Worm (Caenorhabditis elegans) whole organism, L4 larva: Measurements from ENCODE around the gene lurp-4.

Source experiments
- D1046.2 ChIP-seq: fragments of 200-800 bp; sonication (Bioruptor generic); IDR thresholded peaks from 2 replicates; pipeline ENCODE4 v1.3.6; 2022; ENCODE audit warnings: missing genetic modification characterization, missing compliant biosample characterization
- F10B5.3 ChIP-seq: sonication (generic microtip); optimal IDR thresholded peaks from 2 replicates; lab custom pipeline; 2016; ENCODE audit warnings: mild to moderate bottlenecking, missing genetic modification characterization, missing compliant biosample characterization
- F44E2.7 ChIP-seq: fragments of 200-800 bp; sonication (Bioruptor generic); IDR thresholded peaks from 2 replicates; pipeline ENCODE4 v2.1.2; 2022; ENCODE audit warnings: missing genetic modification characterization, missing compliant biosample characterization
- Y105C5A.15 ChIP-seq: fragments of 200-800 bp; sonication (Bioruptor generic); IDR thresholded peaks from 2 replicates; pipeline ENCODE4 v1.3.6; 2022; ENCODE audit warnings: missing genetic modification characterization, missing compliant biosample characterization
- Y48G9A.11 ChIP-seq: fragments of 200-800 bp; sonication (Bioruptor generic); IDR thresholded peaks from 2 replicates; pipeline ENCODE4 v1.3.6; 2022; ENCODE audit warnings: missing genetic modification reagents, missing genetic modification characterization, missing compliant biosample characterization
- Y5F2A.4 ChIP-seq: fragments of 200-800 bp; sonication (Bioruptor generic); optimal IDR thresholded peaks from 2 replicates; lab custom pipeline; 2018; ENCODE audit warnings: mild to moderate bottlenecking, missing genetic modification characterization, missing compliant biosample characterization
- Y75B8A.6 ChIP-seq: fragments of 200-800 bp; sonication (Bioruptor generic); IDR thresholded peaks from 2 replicates; pipeline ENCODE4 v1.3.6; 2022; ENCODE audit warnings: missing genetic modification reagents, missing genetic modification characterization, missing compliant biosample characterization
- ZK546.5 ChIP-seq, 2 experiments: sonication (generic microtip); optimal IDR thresholded peaks; 2 replicates each; lab custom pipeline; 2017; ENCODE audit warnings: missing biosample characterization in 2 of 2, missing genetic modification characterization in 2 of 2
- aha-1 ChIP-seq: fragments of 150-350 bp; peaks from one replicate; lab custom pipeline; 2014; ENCODE audit warnings: missing biosample characterization, missing genetic modification characterization
- aly-2 ChIP-seq: sonication (generic microtip); optimal IDR thresholded peaks from 2 replicates; lab custom pipeline; 2018; ENCODE audit warnings: missing biosample characterization, missing genetic modification characterization
- ama-1 ChIP-seq: fragments of 150-350 bp; optimal IDR thresholded peaks from 2 replicates; lab custom pipeline; 2014; ENCODE audit warnings: inconsistent platforms, mixed read lengths
- arid-1 ChIP-seq: fragments of 200-800 bp; sonication (Bioruptor generic); conservative IDR thresholded peaks from 2 replicates; pipeline ENCODE4 v1.3.6; 2022; ENCODE audit warnings: missing genetic modification reagents, missing genetic modification characterization, missing compliant biosample characterization
- ceh-20 ChIP-seq: fragments of 200-800 bp; sonication (Bioruptor generic); IDR thresholded peaks from 2 replicates; pipeline ENCODE4 v1.3.6; 2022; ENCODE audit warnings: missing genetic modification reagents, missing genetic modification characterization, missing compliant biosample characterization
- ceh-28 ChIP-seq: fragments of 150-350 bp; optimal IDR thresholded peaks from 2 replicates; lab custom pipeline; 2014; ENCODE audit warnings: missing biosample characterization, missing genetic modification reagents, missing genetic modification characterization
- ceh-32 ChIP-seq: sonication (generic microtip); optimal IDR thresholded peaks from 2 replicates; lab custom pipeline; 2016; ENCODE audit warnings: mild to moderate bottlenecking, missing genetic modification characterization, missing compliant biosample characterization; ENCODE audit not compliant: poor library complexity
- ceh-62 ChIP-seq: sonication (generic microtip); optimal IDR thresholded peaks from 2 replicates; lab custom pipeline; 2017; ENCODE audit warnings: missing biosample characterization, missing genetic modification characterization
- ceh-82 ChIP-seq: sonication (generic microtip); optimal IDR thresholded peaks from 2 replicates; lab custom pipeline; 2017; ENCODE audit warnings: missing biosample characterization, missing genetic modification characterization
- cey-2 ChIP-seq: sonication (generic microtip); optimal IDR thresholded peaks from 3 replicates; lab custom pipeline; 2017; ENCODE audit warnings: missing genetic modification characterization, mild to moderate bottlenecking, missing compliant biosample characterization, antibody characterized with exemption, borderline replicate concordance; ENCODE audit not compliant: insufficient read depth
- daf-12 ChIP-seq: fragments of 150-350 bp; optimal IDR thresholded peaks from 2 replicates; lab custom pipeline; 2014; ENCODE audit warnings: missing biosample characterization, missing genetic modification reagents, missing genetic modification characterization
- daf-16 ChIP-seq, 3 experiments: sonication (generic microtip); optimal IDR thresholded peaks; 2 replicates each; lab custom pipeline; 2016 to 2017; ENCODE audit warnings: missing genetic modification characterization in 3 of 3, missing genetic modification reagents in 3 of 3, mild to moderate bottlenecking in 2 of 3, missing compliant biosample characterization in 2 of 3, missing biosample characterization in 1 of 3, moderate library complexity in 1 of 3
- daf-19 ChIP-seq: fragments of 200-800 bp; sonication (Bioruptor generic); conservative IDR thresholded peaks from 2 replicates; pipeline ENCODE4 v1.3.6; 2022; ENCODE audit warnings: missing genetic modification characterization, missing compliant biosample characterization
- daf-8 ChIP-seq: fragments of 200-800 bp; sonication (Bioruptor generic); IDR thresholded peaks from 2 replicates; pipeline ENCODE4 v1.3.6; 2022; ENCODE audit warnings: missing genetic modification characterization, missing compliant biosample characterization
- dpl-1 ChIP-seq: fragments of 150-350 bp; optimal IDR thresholded peaks from 2 replicates; lab custom pipeline; 2014; ENCODE audit warnings: missing biosample characterization, missing genetic modification reagents, missing genetic modification characterization
- egl-27 ChIP-seq: sonication (generic microtip); optimal IDR thresholded peaks from 3 replicates; lab custom pipeline; 2017; ENCODE audit warnings: missing biosample characterization, missing genetic modification reagents, missing genetic modification characterization
- fkh-10 ChIP-seq: fragments of 150-350 bp; optimal IDR thresholded peaks from 2 replicates; lab custom pipeline; 2014; ENCODE audit warnings: missing biosample characterization, missing genetic modification reagents, missing genetic modification characterization
- gei-8 ChIP-seq: fragments of 200-800 bp; sonication (Bioruptor generic); optimal IDR thresholded peaks from 2 replicates; lab custom pipeline; 2018; ENCODE audit warnings: mild to moderate bottlenecking, missing genetic modification characterization, missing compliant biosample characterization
- hlh-11 ChIP-seq: fragments of 200-800 bp; sonication (Bioruptor generic); optimal IDR thresholded peaks from 2 replicates; lab custom pipeline; 2018; ENCODE audit warnings: mild to moderate bottlenecking, missing genetic modification characterization, missing compliant biosample characterization
- hlh-30 ChIP-seq: sonication (generic microtip); optimal IDR thresholded peaks from 2 replicates; lab custom pipeline; 2017; ENCODE audit warnings: antibody characterized with exemption, mild to moderate bottlenecking, missing genetic modification characterization, missing compliant biosample characterization; ENCODE audit not compliant: insufficient read depth
- hmg-1.1 ChIP-seq: fragments of 200-800 bp; sonication (Bioruptor generic); IDR thresholded peaks from 2 replicates; pipeline ENCODE4 v1.3.6; 2022; ENCODE audit warnings: missing genetic modification reagents, missing genetic modification characterization, missing compliant biosample characterization
- jun-1 ChIP-seq: fragments of 150-350 bp; optimal IDR thresholded peaks from 2 replicates; lab custom pipeline; 2014; ENCODE audit warnings: missing biosample characterization, missing genetic modification reagents, missing genetic modification characterization
- lim-7 ChIP-seq: fragments of 200-800 bp; sonication (Bioruptor generic); IDR thresholded peaks from 2 replicates; pipeline ENCODE4 v1.3.6; 2022; ENCODE audit warnings: missing genetic modification characterization, missing compliant biosample characterization
- lin-15B ChIP-seq: fragments of 150-350 bp; sonication (generic microtip); optimal IDR thresholded peaks from 3 replicates; lab custom pipeline; 2014; ENCODE audit warnings: missing biosample characterization, missing genetic modification characterization
- madf-5 ChIP-seq, 2 experiments: fragments of 200-800 bp; sonication (Bioruptor generic); IDR thresholded peaks; 2 replicates each; pipeline ENCODE4 v1.3.6; 2022; ENCODE audit warnings: missing compliant biosample characterization in 2 of 2, missing genetic modification characterization in 2 of 2
- mep-1 ChIP-seq: fragments of 150-350 bp; sonication (generic microtip); optimal IDR thresholded peaks from 3 replicates; lab custom pipeline; 2014; ENCODE audit warnings: missing biosample characterization, missing genetic modification characterization
- nhr-102 ChIP-seq: sonication (generic microtip); optimal IDR thresholded peaks from 2 replicates; lab custom pipeline; 2016; ENCODE audit warnings: mild to moderate bottlenecking, missing genetic modification characterization, moderate library complexity, missing compliant biosample characterization
- nhr-11 ChIP-seq: fragments of 150-350 bp; optimal IDR thresholded peaks from 2 replicates; lab custom pipeline; 2014; ENCODE audit warnings: missing biosample characterization, missing genetic modification characterization
- nhr-28 ChIP-seq: fragments of 150-350 bp; optimal IDR thresholded peaks from 2 replicates; lab custom pipeline; 2014; ENCODE audit warnings: missing biosample characterization, missing genetic modification characterization
- nhr-42 ChIP-seq: fragments of 200-800 bp; sonication (Bioruptor generic); IDR thresholded peaks from 2 replicates; pipeline ENCODE4 v1.3.6; 2022; ENCODE audit warnings: missing genetic modification characterization, missing compliant biosample characterization
- nhr-77 ChIP-seq: fragments of 150-350 bp; optimal IDR thresholded peaks from 2 replicates; lab custom pipeline; 2014; ENCODE audit warnings: missing biosample characterization, missing genetic modification characterization
- php-3 ChIP-seq: fragments of 200-800 bp; sonication (Bioruptor generic); IDR thresholded peaks from 2 replicates; pipeline ENCODE4 v1.3.6; 2022; ENCODE audit warnings: missing genetic modification reagents, missing genetic modification characterization, missing compliant biosample characterization
- rbr-2 ChIP-seq: sonication (generic microtip); optimal IDR thresholded peaks from 2 replicates; lab custom pipeline; 2016; ENCODE audit warnings: missing genotype, missing genetic modification characterization, missing compliant biosample characterization
- sdz-12 ChIP-seq: fragments of 200-800 bp; sonication (Bioruptor generic); optimal IDR thresholded peaks from 2 replicates; lab custom pipeline; 2018; ENCODE audit warnings: mild to moderate bottlenecking, missing genetic modification characterization, missing compliant biosample characterization
- set-16 ChIP-seq: fragments of 200-800 bp; sonication (Bioruptor generic); IDR thresholded peaks from 2 replicates; pipeline ENCODE4 v1.3.6; 2022; ENCODE audit warnings: missing genetic modification reagents, missing genetic modification characterization, missing compliant biosample characterization
- snpc-1.2 ChIP-seq: fragments of 200-800 bp; sonication (Bioruptor generic); IDR thresholded peaks from 2 replicates; pipeline ENCODE4 v1.3.6; 2022; ENCODE audit warnings: missing genetic modification reagents, missing genetic modification characterization, missing compliant biosample characterization
- spr-1 ChIP-seq: sonication (generic microtip); optimal IDR thresholded peaks from 2 replicates; lab custom pipeline; 2016; ENCODE audit warnings: mild to moderate bottlenecking, missing genetic modification characterization, missing compliant biosample characterization
- tra-1 ChIP-seq: fragments of 200-800 bp; sonication (Bioruptor generic); IDR thresholded peaks from 2 replicates; pipeline ENCODE4 v1.3.6; 2022; ENCODE audit warnings: missing genetic modification reagents, missing genetic modification characterization, missing compliant biosample characterization
- vab-7 ChIP-seq: fragments of 200-800 bp; sonication (Bioruptor generic); IDR thresholded peaks from 2 replicates; pipeline ENCODE4 v1.3.6; 2022; ENCODE audit warnings: missing genetic modification reagents, missing genetic modification characterization, missing compliant biosample characterization
- zag-1 ChIP-seq: fragments of 150-350 bp; optimal IDR thresholded peaks from 2 replicates; lab custom pipeline; 2014; ENCODE audit warnings: missing biosample characterization, missing genetic modification characterization
- zfp-3 ChIP-seq: fragments of 200-800 bp; sonication (Bioruptor generic); conservative IDR thresholded peaks from 2 replicates; pipeline ENCODE4 v1.3.6; 2022; ENCODE audit warnings: missing genetic modification reagents, missing genetic modification characterization, missing compliant biosample characterization
- zip-11 ChIP-seq: fragments of 200-800 bp; sonication (Bioruptor generic); IDR thresholded peaks from 2 replicates; pipeline ENCODE4 v1.3.6; 2022; ENCODE audit warnings: missing genetic modification characterization, missing compliant biosample characterization
- ztf-11 ChIP-seq: fragments of 150-350 bp; optimal IDR thresholded peaks from 2 replicates; lab custom pipeline; 2014; ENCODE audit warnings: missing biosample characterization, missing genetic modification characterization
- ztf-7 ChIP-seq: fragments of 150-350 bp; optimal IDR thresholded peaks from 2 replicates; lab custom pipeline; 2014; ENCODE audit warnings: missing biosample characterization, missing genetic modification characterization

Gene lurp-4

DNA sequence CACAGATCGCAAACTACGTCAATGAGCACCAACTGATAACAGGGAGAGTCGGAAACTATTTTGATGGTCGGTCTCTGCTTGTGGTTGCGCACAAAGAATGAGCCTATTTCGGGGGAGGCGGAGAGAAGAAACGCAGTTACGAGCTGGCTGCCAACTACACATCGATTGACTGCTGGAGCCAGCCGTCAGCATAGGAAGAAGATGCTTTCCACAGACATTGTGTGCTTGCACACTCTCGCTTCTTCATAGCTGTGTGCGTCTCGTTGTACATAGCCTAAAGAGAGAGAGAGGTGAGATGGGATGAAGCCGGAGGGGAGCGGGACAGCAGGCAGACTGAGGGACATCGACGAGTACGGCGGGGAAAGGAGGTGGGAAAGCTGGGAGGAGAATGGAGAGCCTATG is 38.0 kb downstream of the lurp-4 start (continued):
- TF ChIP-seq nhr-77 (tag; lab: Kevin White, UChicago) (peak; percentile 50), set-16 (GFP tag; lab: Robert Waterston, UW) (no peak; the same call in 1 of the 2 replicates), ztf-11 (tag; lab: Kevin White, UChicago) (no peak), daf-8 (GFP tag; lab: Robert Waterston, UW) (no peak), Y5F2A.4 (GFP tag; lab: Kevin White, UChicago) (no peak), F10B5.3 (tag; lab: Kevin White, UChicago) (no peak), aly-2 (tag; lab: Kevin White, UChicago) (no peak), ceh-20 (no peak), daf-19 (GFP tag; lab: Robert Waterston, UW) (no peak), nhr-28 (tag; lab: Kevin White, UChicago) (peak; percentile 51), madf-5 (GFP tag; IDR thresholded peaks at IDR 0.05; lab: Robert Waterston, UW) (0 out of 4 replicates have a peak, but pooled peaks of 1 of the 2 experiments have one; percentile 23), cey-2 (tag; lab: Kevin White, UChicago) (no peak), spr-1 (tag; lab: Kevin White, UChicago) (no peak), gei-8 (GFP tag; lab: Kevin White, UChicago) (peak; percentile 62), zfp-3 (GFP tag; lab: Robert Waterston, UW) (no peak), rbr-2 (tag; lab: Kevin White, UChicago) (peak; percentile 77), daf-16 (GFP tag; optimal IDR thresholded peaks at IDR 0.05; lab: Kevin White, UChicago) (peak in 1 of 2 experiments; percentile 37), daf-16 (tag; optimal IDR thresholded peaks at IDR 0.05; lab: Kevin White, UChicago) (peak; percentile 55), ceh-28 (peak; percentile 40), nhr-42 (GFP tag; lab: Robert Waterston, UW) (no peak), snpc-1.2 (0 out of 2 replicates have a peak, but pooled peaks have one; percentile 9), ceh-32 (no peak), arid-1 (GFP tag; lab: Robert Waterston, UW) (peak; percentile 58; the same call in 1 of the 2 replicates), lin-15B (no peak), F44E2.7 (GFP tag; lab: Robert Waterston, UW) (no peak), mep-1 (tag; lab: Kevin White, UChicago) (peak; percentile 72), jun-1 (tag; lab: Kevin White, UChicago) (no peak), lim-7 (GFP tag; lab: Robert Waterston, UW) (no peak), hlh-30 (peak; percentile 51), fkh-10 (GFP tag; lab: Kevin White, UChicago) (peak; percentile 64), egl-27 (no peak), sdz-12 (GFP tag; lab: Kevin White, UChicago) (no peak), ama-1 (lab: Kevin White, UChicago) (no peak), Y105C5A.15 (GFP tag; lab: Robert Waterston, UW) (no peak), aha-1 (peak; percentile 82), ceh-82 (tag; lab: Kevin White, UChicago) (no peak), hmg-1.1 (GFP tag; lab: Robert Waterston, UW) (peak; percentile 86), nhr-102 (tag; lab: Kevin White, UChicago) (peak; percentile 7), hlh-11 (tag; lab: Kevin White, UChicago) (peak; percentile 90), zip-11 (no peak), vab-7 (GFP tag; lab: Robert Waterston, UW) (no peak), dpl-1 (GFP tag; lab: Kevin White, UChicago) (peak; percentile 15), nhr-11 (tag; lab: Kevin White, UChicago) (peak; percentile 63), daf-12 (no peak), ZK546.5 (tag; optimal IDR thresholded peaks at IDR 0.05; lab: Kevin White, UChicago) (no peak), php-3 (GFP tag; lab: Robert Waterston, UW) (peak; percentile 63), D1046.2 (GFP tag; lab: Robert Waterston, UW) (no peak), Y48G9A.11 (GFP tag; lab: Robert Waterston, UW) (no peak), zag-1 (tag; lab: Kevin White, UChicago) (no peak), Y75B8A.6 (GFP tag; lab: Robert Waterston, UW) (no peak), ceh-62 (tag; lab: Kevin White, UChicago) (no peak), ztf-7 (tag; lab: Kevin White, UChicago) (no peak), tra-1 (GFP tag; lab: Robert Waterston, UW) (peak; percentile 32; the same call in 1 of the 2 replicates)
